Worm (Caenorhabditis elegans): Measurements from ENCODE around the gene T06F4.1.
A peak's percentile ranks its signal among the peaks of the same experiment; 100 is the strongest.

The T06F4.1 gene

ce11 chrX:4072501-4072900 lies 6.7 kb downstream of the T06F4.1 start (continued):
- no peak for TF ChIP-seq B0261.1 (tag; optimal IDR thresholded peaks at IDR 0.05)
- TF ChIP-seq hlh-26 (GFP tag; conservative IDR thresholded peaks at IDR 0.05) = no peak
- no peak for TF ChIP-seq nhr-80 (tag; optimal IDR thresholded peaks at IDR 0.05)

- TF ChIP-seq dpff-1 (tag; optimal IDR thresholded peaks at IDR 0.05) = no peak
- TF ChIP-seq F37B4.10 (GFP tag; IDR thresholded peaks at IDR 0.05) = no peak
Measured at ce11 chrX:4068180-4068579, 11.0 kb downstream of the T06F4.1 start.

- no peak for TF ChIP-seq F10E7.11 (tag; optimal IDR thresholded peaks at IDR 0.05)
- no peak for TF ChIP-seq nhr-80 (tag; optimal IDR thresholded peaks at IDR 0.05)
- no peak for TF ChIP-seq ets-4 (GFP tag; optimal IDR thresholded peaks at IDR 0.05)
- TF ChIP-seq F37B4.10 (GFP tag; IDR thresholded peaks at IDR 0.05) = no peak
- TF ChIP-seq zfh-2 (GFP tag; conservative IDR thresholded peaks at IDR 0.05) = peak; percentile 83
- no peak for TF ChIP-seq F23B12.7 (tag; optimal IDR thresholded peaks at IDR 0.05; ENCODE audit: insufficient read depth)
- no peak for TF ChIP-seq F55B11.4 (tag; optimal IDR thresholded peaks at IDR 0.05; ENCODE audit: borderline replicate concordance, insufficient read depth)
- TF ChIP-seq ceh-58 (GFP tag; IDR thresholded peaks at IDR 0.05) = no peak
Measured at ce11 chrX:4061968-4062367, 17.2 kb downstream of the T06F4.1 start.

- TF ChIP-seq let-607 (tag; optimal IDR thresholded peaks at IDR 0.05) (no peak), attf-5 (GFP tag; optimal IDR thresholded peaks at IDR 0.05) (no peak), nhr-120 (GFP tag; IDR thresholded peaks at IDR 0.05) (no peak), akir-1 (GFP tag; optimal IDR thresholded peaks at IDR 0.05) (no peak), rec-8 (tag; optimal IDR thresholded peaks at IDR 0.05) (no peak), madf-8 (GFP tag; conservative IDR thresholded peaks at IDR 0.05) (no peak), B0261.1 (tag; optimal IDR thresholded peaks at IDR 0.05) (no peak), aptf-2 (GFP tag; conservative IDR thresholded peaks at IDR 0.05) (no peak), Y53G8AR.9 (GFP tag; conservative IDR thresholded peaks at IDR 0.05) (no peak), dox-1 (GFP tag; IDR thresholded peaks at IDR 0.05) (no peak), ceh-100 (GFP tag; IDR thresholded peaks at IDR 0.05) (no peak), lag-1 (GFP tag; IDR thresholded peaks at IDR 0.05) (no peak), F49E8.2 (tag; optimal IDR thresholded peaks at IDR 0.05; ENCODE audit: insufficient read depth) (no peak), die-1 (tag; optimal IDR thresholded peaks at IDR 0.05) (no peak), ztf-25 (GFP tag; IDR thresholded peaks at IDR 0.05) (no peak), madf-6 (GFP tag; IDR thresholded peaks at IDR 0.05) (no peak)
Measured at ce11 chrX:4021967-4022366, 57.2 kb downstream of the T06F4.1 start, which contains the start of gene acr-10. Gene acr-10 (plus strand): TSS chrX:4022267.

- TF ChIP-seq ZK185.1 (tag; optimal IDR thresholded peaks at IDR 0.05; ENCODE audit: poor library complexity, severe bottlenecking) (peak; percentile 15), pha-4 (tag; optimal IDR thresholded peaks at IDR 0.05) (no peak), mxl-1 (tag; optimal IDR thresholded peaks at IDR 0.05) (no peak), dpl-1 (GFP tag; optimal IDR thresholded peaks at IDR 0.05) (no peak), B0019.2 (GFP tag; conservative IDR thresholded peaks at IDR 0.05) (no peak), attf-5 (GFP tag; optimal IDR thresholded peaks at IDR 0.05) (no peak), C06A6.2 (GFP tag; conservative IDR thresholded peaks at IDR 0.05) (no peak), attf-3 (GFP tag; conservative IDR thresholded peaks at IDR 0.05) (no peak), attf-6 (GFP tag; IDR thresholded peaks at IDR 0.05) (no peak), K12H6.12 (tag; optimal IDR thresholded peaks at IDR 0.05) (peak; percentile 20), madf-3 (GFP tag; IDR thresholded peaks at IDR 0.05) (no peak), let-607 (tag; optimal IDR thresholded peaks at IDR 0.05) (no peak), ztf-22 (GFP tag; optimal IDR thresholded peaks at IDR 0.05) (no peak), nhr-80 (tag; optimal IDR thresholded peaks at IDR 0.05) (peak; percentile 71), nhr-120 (GFP tag; IDR thresholded peaks at IDR 0.05) (no peak), lsy-27 (tag; optimal IDR thresholded peaks at IDR 0.05; ENCODE audit: borderline replicate concordance, insufficient read depth) (no peak), mes-4 (tag; optimal IDR thresholded peaks at IDR 0.05) (no peak), F33H1.4 (GFP tag; IDR thresholded peaks at IDR 0.05) (no peak), F49E8.2 (tag; optimal IDR thresholded peaks at IDR 0.05; ENCODE audit: insufficient read depth) (no peak), xnd-1 (tag; optimal IDR thresholded peaks at IDR 0.05) (no peak)
Measured at ce11 chrX:4018566-4019182, 60.5 kb downstream of the T06F4.1 start.
